Worm (Caenorhabditis elegans): Measurements from ENCODE around the gene col-184.

ce11 chrX:13505201-13505600, 35.9 kb downstream of the col-184 start:
- no peak for TF ChIP-seq pqm-1 (tag; optimal IDR thresholded peaks at IDR 0.05)
- no peak for TF ChIP-seq ahr-1 (tag; optimal IDR thresholded peaks at IDR 0.05)
- TF ChIP-seq T23F11.4 (GFP tag; optimal IDR thresholded peaks at IDR 0.05): no peak
- no peak for TF ChIP-seq pha-4 (tag; optimal IDR thresholded peaks at IDR 0.05)
- TF ChIP-seq mec-3 (tag; optimal IDR thresholded peaks at IDR 0.05; ENCODE audit: borderline replicate concordance): no peak
- no peak for TF ChIP-seq npax-4 (tag; optimal IDR thresholded peaks at IDR 0.05)
- TF ChIP-seq madf-2 (tag; optimal IDR thresholded peaks at IDR 0.05): no peak
- no peak for TF ChIP-seq sox-4 (tag; optimal IDR thresholded peaks at IDR 0.05)
- TF ChIP-seq elt-2 (tag; optimal IDR thresholded peaks at IDR 0.05): no peak
